Fruit fly (Drosophila melanogaster) whole organism, embryonic: ENCODE data around the gene fz3.
A peak's percentile ranks its signal among the peaks of the same experiment; 100 is the strongest.

Experiments used
- ATbp ChIP-seq: fragments of 200-800 bp; sonication (Bioruptor generic); optimal IDR thresholded peaks from 2 replicates; lab custom pipeline; 2017; ENCODE audit warnings: missing biosample characterization, mild to moderate bottlenecking, missing genetic modification characterization, missing genetic modification reagents
- CG10543 ChIP-seq: fragments of 200-800 bp; sonication (Bioruptor generic); optimal IDR thresholded peaks from 3 replicates; lab custom pipeline; 2017; ENCODE audit warnings: missing biosample characterization, mild to moderate bottlenecking, missing genetic modification characterization, moderate library complexity
- CG1233 ChIP-seq: fragments of 200-800 bp; sonication (Bioruptor generic); optimal IDR thresholded peaks from 4 replicates; lab custom pipeline; 2018; ENCODE audit warnings: missing biosample characterization, mild to moderate bottlenecking, missing genetic modification characterization
- CG12659 ChIP-seq: fragments of 200-800 bp; sonication (Bioruptor generic); optimal IDR thresholded peaks from 3 replicates; lab custom pipeline; 2017; ENCODE audit warnings: mild to moderate bottlenecking, missing biosample characterization, missing genetic modification reagents, missing genetic modification characterization
- CG14965 ChIP-seq: fragments of 200-800 bp; sonication (Bioruptor generic); optimal IDR thresholded peaks from 2 replicates; lab custom pipeline; 2016; ENCODE audit warnings: missing biosample characterization, missing genetic modification characterization, borderline replicate concordance
- CG15514 ChIP-seq: fragments of 200-800 bp; sonication (Bioruptor generic); optimal IDR thresholded peaks from 3 replicates; lab custom pipeline; 2017; ENCODE audit warnings: missing biosample characterization, missing genetic modification characterization, mild to moderate bottlenecking, moderate library complexity, missing genetic modification reagents
- CG15696 ChIP-seq: fragments of 200-800 bp; sonication (Bioruptor generic); optimal IDR thresholded peaks from 2 replicates; lab custom pipeline; 2019; ENCODE audit warnings: missing biosample characterization, mild to moderate bottlenecking, missing genetic modification characterization, moderate library complexity
- CG16779 ChIP-seq: fragments of 200-800 bp; sonication (Bioruptor generic); IDR thresholded peaks from 2 replicates; pipeline ENCODE4 v1.3.6; 2022; ENCODE audit warnings: missing biosample characterization, missing genetic modification characterization
- CG17829 ChIP-seq: fragments of 200-800 bp; optimal IDR thresholded peaks from 2 replicates; lab custom pipeline; 2019; ENCODE audit warnings: missing biosample characterization, mild to moderate bottlenecking, missing genetic modification characterization, moderate library complexity
- CG2120 ChIP-seq: fragments of 200-800 bp; sonication (Bioruptor generic); optimal IDR thresholded peaks from 3 replicates; lab custom pipeline; 2016; ENCODE audit warnings: missing biosample characterization, missing genetic modification characterization
- CG3281 ChIP-seq: fragments of 200-800 bp; sonication (Bioruptor generic); optimal IDR thresholded peaks from 3 replicates; lab custom pipeline; 2017; ENCODE audit warnings: missing biosample characterization, mild to moderate bottlenecking, missing genetic modification characterization
- CG3838 ChIP-seq: fragments of 200-800 bp; sonication (Bioruptor generic); optimal IDR thresholded peaks from 3 replicates; lab custom pipeline; 2016; ENCODE audit warnings: missing biosample characterization, missing genetic modification characterization
- CG6813 ChIP-seq: fragments of 200-800 bp; sonication (Bioruptor generic); optimal IDR thresholded peaks from 2 replicates; lab custom pipeline; 2017; ENCODE audit warnings: missing biosample characterization, missing genetic modification characterization, mild to moderate bottlenecking, moderate library complexity, missing genetic modification reagents
- CG7372 ChIP-seq: fragments of 200-800 bp; sonication (Bioruptor generic); IDR thresholded peaks from 2 replicates; pipeline ENCODE4 v1.3.6; 2022; ENCODE audit warnings: missing biosample characterization, missing genetic modification characterization
- CG8290 ChIP-seq, 3 experiments: fragments of 200-800 bp; sonication (Bioruptor generic); optimal IDR thresholded peaks; 2 replicates each; lab custom pipeline; 2016 to 2019; ENCODE audit warnings: missing biosample characterization in 3 of 3, missing genetic modification characterization in 3 of 3, mild to moderate bottlenecking in 2 of 3, moderate library complexity in 1 of 3
- CG8765 ChIP-seq: fragments of 200-800 bp; sonication (Bioruptor generic); IDR thresholded peaks from 2 replicates; pipeline ENCODE4 v1.3.6; 2022; ENCODE audit warnings: missing biosample characterization, missing genetic modification characterization
- CG9609 ChIP-seq: fragments of 200-800 bp; sonication (Bioruptor generic); optimal IDR thresholded peaks from 3 replicates; lab custom pipeline; 2016; ENCODE audit warnings: missing biosample characterization, missing genetic modification characterization
- Dek ChIP-seq: fragments of 200-800 bp; sonication (Bioruptor generic); optimal IDR thresholded peaks from 3 replicates; lab custom pipeline; 2019; ENCODE audit warnings: missing biosample characterization, mild to moderate bottlenecking, missing genetic modification characterization, moderate library complexity
- Dp ChIP-seq: fragments of 200-800 bp; sonication (Bioruptor generic); optimal IDR thresholded peaks from 2 replicates; lab custom pipeline; 2018; ENCODE audit warnings: missing biosample characterization, mild to moderate bottlenecking, missing genetic modification characterization, moderate library complexity
- Drgx ChIP-seq: fragments of 200-800 bp; sonication (Bioruptor generic); IDR thresholded peaks from 2 replicates; pipeline ENCODE4 v1.3.6; 2022; ENCODE audit warnings: missing biosample characterization, missing genetic modification characterization
- Elba2 ChIP-seq: fragments of 200-800 bp; sonication (Bioruptor generic); optimal IDR thresholded peaks from 3 replicates; lab custom pipeline; 2016; ENCODE audit warnings: missing biosample characterization, missing genetic modification characterization
- Fer1 ChIP-seq: fragments of 200-800 bp; sonication (Bioruptor generic); optimal IDR thresholded peaks from 2 replicates; lab custom pipeline; 2017; ENCODE audit warnings: missing biosample characterization, mild to moderate bottlenecking, missing genetic modification characterization
- Fer3 ChIP-seq: fragments of 200-800 bp; sonication (Bioruptor generic); optimal IDR thresholded peaks from 2 replicates; lab custom pipeline; 2018; ENCODE audit warnings: missing biosample characterization, mild to moderate bottlenecking, missing genetic modification characterization, moderate library complexity
- HLH54F ChIP-seq: fragments of 200-800 bp; sonication (Bioruptor generic); optimal IDR thresholded peaks from 3 replicates; lab custom pipeline; 2016; ENCODE audit warnings: missing biosample characterization, missing genetic modification characterization
- Hmr ChIP-seq: fragments of 200-800 bp; sonication (Bioruptor generic); optimal IDR thresholded peaks from 3 replicates; lab custom pipeline; 2017; ENCODE audit warnings: mild to moderate bottlenecking, missing biosample characterization, missing genetic modification reagents, missing genetic modification characterization
- Lim3 ChIP-seq: fragments of 200-800 bp; sonication (Bioruptor generic); IDR thresholded peaks from 2 replicates; pipeline ENCODE4 v1.3.6; 2022; ENCODE audit warnings: missing biosample characterization, missing genetic modification characterization
- Max ChIP-seq: fragments of 200-800 bp; sonication (Bioruptor generic); optimal IDR thresholded peaks from 2 replicates; lab custom pipeline; 2016; ENCODE audit warnings: missing biosample characterization, mild to moderate bottlenecking, missing genetic modification characterization
- Meics ChIP-seq: fragments of 200-800 bp; sonication (Bioruptor generic); optimal IDR thresholded peaks from 2 replicates; lab custom pipeline; 2017; ENCODE audit warnings: missing biosample characterization, mild to moderate bottlenecking, missing genetic modification characterization
- az2 ChIP-seq: fragments of 200-800 bp; sonication (Bioruptor generic); optimal IDR thresholded peaks from 3 replicates; lab custom pipeline; 2016; ENCODE audit warnings: missing biosample characterization, missing genetic modification characterization
- bbx ChIP-seq: fragments of 200-800 bp; sonication (Bioruptor generic); IDR thresholded peaks from 2 replicates; pipeline ENCODE4 v1.3.6; 2022; ENCODE audit warnings: missing biosample characterization, missing genetic modification characterization; ENCODE audit not compliant: partially characterized antibody
- da ChIP-seq: fragments of 200-800 bp; sonication (Bioruptor generic); optimal IDR thresholded peaks from 2 replicates; lab custom pipeline; 2016; ENCODE audit warnings: missing biosample characterization, missing genetic modification characterization
- gem ChIP-seq: fragments of 200-800 bp; sonication (Bioruptor generic); optimal IDR thresholded peaks from 2 replicates; lab custom pipeline; 2019; ENCODE audit warnings: missing biosample characterization, mild to moderate bottlenecking, missing genetic modification characterization, moderate library complexity
- h ChIP-seq: fragments of >200 bp; optimal IDR thresholded peaks from 2 replicates; lab custom pipeline; 2017
- hkb ChIP-seq, 2 experiments: fragments of 200-800 bp in 1 of 2; fragments of >200 bp in 1 of 2; sonication (Bioruptor generic) in 1 of 2; IDR thresholded peaks in 1 of 2; optimal IDR thresholded peaks in 1 of 2; 2 replicates each; pipeline versions ENCODE4 v1.3.6 to Lab custom; 2017 to 2022; ENCODE audit warnings: missing biosample characterization in 1 of 2, missing genetic modification characterization in 1 of 2
- jigr1 ChIP-seq: fragments of 200-800 bp; sonication (Bioruptor generic); IDR thresholded peaks from 3 replicates; pipeline ENCODE4 v1.3.6; 2022; ENCODE audit warnings: missing biosample characterization, missing genetic modification characterization
- lab ChIP-seq: fragments of 200-800 bp; sonication (Bioruptor generic); optimal IDR thresholded peaks from 3 replicates; lab custom pipeline; 2017; ENCODE audit warnings: missing biosample characterization, missing genetic modification characterization, mild to moderate bottlenecking, moderate library complexity, missing genetic modification reagents
- lov ChIP-seq, 2 experiments: fragments of 200-800 bp in 1 of 2; fragments of >200 bp in 1 of 2; sonication (Bioruptor generic) in 1 of 2; IDR thresholded peaks in 1 of 2; optimal IDR thresholded peaks in 1 of 2; 2 replicates in 1 of 2; 3 replicates in 1 of 2; pipeline versions ENCODE4 v1.3.6 to Lab custom; 2017 to 2022; ENCODE audit warnings: missing biosample characterization in 1 of 2, missing genetic modification characterization in 1 of 2
- mld ChIP-seq: fragments of 200-800 bp; sonication (Bioruptor generic); IDR thresholded peaks from 3 replicates; pipeline ENCODE4 v1.3.6; 2022; ENCODE audit warnings: missing biosample characterization, missing genetic modification characterization; ENCODE audit not compliant: partially characterized antibody
- nau ChIP-seq: fragments of 200-800 bp; sonication (Bioruptor generic); optimal IDR thresholded peaks from 3 replicates; lab custom pipeline; 2017; ENCODE audit warnings: missing biosample characterization, mild to moderate bottlenecking, missing genetic modification characterization, missing genetic modification reagents
- nmo ChIP-seq: fragments of 200-800 bp; sonication (Bioruptor generic); optimal IDR thresholded peaks from 2 replicates; lab custom pipeline; 2018; ENCODE audit warnings: missing biosample characterization, mild to moderate bottlenecking, missing genetic modification characterization, moderate library complexity
- nom ChIP-seq: fragments of 200-800 bp; sonication (Bioruptor generic); optimal IDR thresholded peaks from 2 replicates; lab custom pipeline; 2017; ENCODE audit warnings: missing biosample characterization, missing genetic modification characterization, mild to moderate bottlenecking, moderate library complexity, missing genetic modification reagents
- pan ChIP-seq, 4 experiments: fragments of >200 bp in 3 of 4; fragments of 200-800 bp in 1 of 4; sonication (Bioruptor generic) in 1 of 4; optimal IDR thresholded peaks in 3 of 4; IDR thresholded peaks in 1 of 4; 2 replicates each; pipeline versions ENCODE4 v1.3.6 to Lab custom; 2017 to 2022; ENCODE audit warnings: missing biosample characterization in 2 of 4, missing genetic modification characterization in 2 of 4, mixed read lengths in 1 of 4
- pho ChIP-seq: fragments of 200-800 bp; sonication (Bioruptor generic); optimal IDR thresholded peaks from 2 replicates; lab custom pipeline; 2016; ENCODE audit warnings: missing biosample characterization, missing genetic modification characterization
- pzg ChIP-seq: fragments of 200-800 bp; sonication (Bioruptor generic); optimal IDR thresholded peaks from 3 replicates; lab custom pipeline; 2018; ENCODE audit warnings: missing biosample characterization, mild to moderate bottlenecking, missing genetic modification characterization, moderate library complexity
- sens ChIP-seq: fragments of 200-800 bp; sonication (Bioruptor generic); peaks from one replicate; lab custom pipeline; 2016; ENCODE audit warnings: missing biosample characterization, missing genetic modification characterization
- sqz ChIP-seq: fragments of 200-800 bp; sonication (Bioruptor generic); optimal IDR thresholded peaks from 3 replicates; lab custom pipeline; 2018; ENCODE audit warnings: missing biosample characterization, mild to moderate bottlenecking, missing genetic modification characterization
- tio ChIP-seq: fragments of 200-800 bp; sonication (Bioruptor generic); optimal IDR thresholded peaks from 2 replicates; lab custom pipeline; 2017; ENCODE audit warnings: missing biosample characterization, missing genetic modification characterization, inconsistent platforms
- wek ChIP-seq: fragments of 200-800 bp; sonication (Bioruptor generic); optimal IDR thresholded peaks from 3 replicates; lab custom pipeline; 2018; ENCODE audit warnings: missing biosample characterization, mild to moderate bottlenecking, missing genetic modification characterization, moderate library complexity

Gene fz3

DNA sequence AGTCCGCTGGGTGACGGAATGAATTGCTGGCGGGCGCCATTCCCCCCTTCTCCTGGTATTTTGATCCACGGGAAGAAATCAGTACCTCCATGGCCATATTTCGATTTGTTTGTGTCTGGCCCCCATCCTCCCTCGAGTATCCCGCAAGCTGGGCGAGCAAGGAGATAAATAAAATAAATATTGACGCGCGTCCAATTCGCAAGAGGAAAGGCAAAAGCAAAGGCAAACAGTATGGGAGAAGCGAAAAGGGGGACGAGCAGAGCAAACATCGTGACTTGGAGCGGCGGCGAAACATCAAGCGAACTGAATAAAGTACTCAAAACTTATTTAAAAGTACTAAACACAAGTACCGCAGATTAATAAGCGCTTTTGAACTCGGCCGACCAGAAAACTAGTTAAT is 1.8 kb upstream of the fz3 start (continued):
- TF ChIP-seq wek (GFP tag; lab: Kevin White, UChicago) (peak; percentile 33), lov (optimal IDR thresholded peaks at IDR 0.05; lab: Kevin White, UChicago) (no peak), lov (GFP tag; IDR thresholded peaks at IDR 0.05; lab: Robert Waterston, UW) (0 out of 3 replicates have a peak, but pooled peaks have one; percentile 27), pho (GFP tag; lab: Kevin White, UChicago) (peak; percentile 8), CG17829 (tag; lab: Kevin White, UChicago) (no peak), tio (GFP tag; lab: Kevin White, UChicago) (no peak), ATbp (GFP tag; lab: Kevin White, UChicago) (peak; percentile 64), Max (GFP tag; lab: Kevin White, UChicago) (no peak), CG12659 (GFP tag; lab: Kevin White, UChicago) (no peak), Fer1 (peak; percentile 17), CG10543 (GFP tag; lab: Kevin White, UChicago) (no peak), sqz (GFP tag; lab: Kevin White, UChicago) (no peak), Dp (no peak), az2 (GFP tag; lab: Kevin White, UChicago) (no peak), Meics (GFP tag; lab: Kevin White, UChicago) (peak; percentile 14), jigr1 (GFP tag; lab: Robert Waterston, UW) (no peak), Elba2 (no peak), mld (GFP tag; lab: Robert Waterston, UW) (no peak), nau (GFP tag; lab: Kevin White, UChicago) (peak; percentile 29), da (GFP tag; lab: Kevin White, UChicago) (no peak), CG15696 (peak; percentile 21), CG15514 (GFP tag; lab: Kevin White, UChicago) (peak; percentile 20), CG14965 (GFP tag; lab: Kevin White, UChicago) (no peak), CG2120 (GFP tag; lab: Kevin White, UChicago) (peak; percentile 5), hkb (optimal IDR thresholded peaks at IDR 0.05; lab: Kevin White, UChicago) (no peak), hkb (GFP tag; IDR thresholded peaks at IDR 0.05; lab: Robert Waterston, UW) (no peak), Fer3 (tag; lab: Kevin White, UChicago) (no peak), CG1233 (GFP tag; lab: Kevin White, UChicago) (no peak), CG3281 (GFP tag; lab: Kevin White, UChicago) (peak; percentile 29), nom (GFP tag; lab: Kevin White, UChicago) (peak; percentile 60), pzg (GFP tag; lab: Kevin White, UChicago) (no peak), HLH54F (GFP tag; lab: Kevin White, UChicago) (no peak), Hmr (GFP tag; lab: Kevin White, UChicago) (peak; percentile 37), CG6813 (GFP tag; lab: Kevin White, UChicago) (peak; percentile 55), CG16779 (no peak), nmo (no peak), Lim3 (GFP tag; lab: Robert Waterston, UW) (no peak), Drgx (GFP tag; lab: Robert Waterston, UW) (0 out of 2 replicates have a peak, but pooled peaks have one; percentile 15), lab (GFP tag; lab: Kevin White, UChicago) (peak; percentile 51), CG8290 (GFP tag; optimal IDR thresholded peaks at IDR 0.05; lab: Kevin White, UChicago) (no peak), CG8290 (tag; optimal IDR thresholded peaks at IDR 0.05; lab: Kevin White, UChicago) (peak in 1 of 2 experiments; percentile 10), bbx (GFP tag; lab: Robert Waterston, UW) (no peak), CG3838 (GFP tag; lab: Kevin White, UChicago) (no peak), CG7372 (GFP tag; lab: Robert Waterston, UW) (no peak), h (no peak), Dek (no peak), CG8765 (GFP tag; lab: Robert Waterston, UW) (no peak), pan (optimal IDR thresholded peaks at IDR 0.05; lab: Kevin White, UChicago) (no peak), pan (GFP tag; optimal IDR thresholded peaks at IDR 0.05 in 1 of 2, IDR thresholded peaks at IDR 0.05 in 1 of 2) (peak in 1 of 2 experiments; percentile 19), CG9609 (GFP tag; lab: Kevin White, UChicago) (no peak), sens (GFP tag; lab: Kevin White, UChicago) (peak; percentile 66), gem (tag; lab: Kevin White, UChicago) (peak; percentile 19)
